Worm (Caenorhabditis elegans): ENCODE data around the gene R02F11.2.

The R02F11.2 gene

DNA sequence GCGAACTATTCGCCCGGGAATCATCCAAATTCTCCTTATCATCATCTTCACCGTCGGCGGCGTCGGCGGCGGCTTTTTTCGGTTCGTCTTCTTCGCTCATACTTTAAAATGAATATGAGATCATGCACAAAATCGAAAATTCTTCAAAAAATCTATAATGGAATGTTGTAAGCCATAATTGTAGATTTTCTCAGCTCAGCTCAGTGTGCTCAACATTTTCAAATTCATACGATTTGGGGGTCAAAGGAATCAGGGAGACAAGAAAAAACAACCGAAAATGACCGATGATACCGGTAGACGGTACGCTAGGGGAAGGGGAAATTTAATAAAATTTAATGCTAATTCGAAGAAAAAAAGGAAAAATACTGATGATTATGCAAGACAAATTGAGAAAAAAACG is 24.2 kb downstream of the R02F11.2 start, which contains the start of gene ccep-97:
ccep-97 (minus strand) TSS at position 101 of the 400 bp plus-strand sequence.
- TF ChIP-seq him-1 (tag; optimal IDR thresholded peaks at IDR 0.05) (no peak), dao-5 (tag; optimal IDR thresholded peaks at IDR 0.05) (no peak), W03F9.2 (tag; optimal IDR thresholded peaks at IDR 0.05) (no peak)

DNA sequence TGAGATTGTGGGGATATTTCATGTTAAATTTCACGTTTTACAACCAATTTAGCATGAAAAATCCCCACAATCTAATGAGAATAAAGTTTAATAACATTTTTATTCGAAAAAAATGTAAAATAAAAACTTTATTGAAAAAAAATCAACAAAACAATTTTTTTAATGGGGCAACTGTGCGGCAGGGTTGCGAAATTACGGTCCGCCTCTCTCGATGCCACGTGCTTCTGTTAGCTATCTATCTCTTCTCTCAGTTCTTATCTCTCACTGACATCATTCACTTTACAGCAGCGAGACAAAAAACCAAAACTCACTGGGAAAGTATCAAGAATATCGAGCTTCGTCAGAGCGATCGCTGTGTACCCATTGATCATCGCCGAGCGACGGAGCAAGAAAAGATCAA is 26.2 kb downstream of the R02F11.2 start:
- TF ChIP-seq him-1 (tag; optimal IDR thresholded peaks at IDR 0.05), result no peak
- TF ChIP-seq dao-5 (tag; optimal IDR thresholded peaks at IDR 0.05), result no peak
- TF ChIP-seq W03F9.2 (tag; optimal IDR thresholded peaks at IDR 0.05), result no peak

DNA sequence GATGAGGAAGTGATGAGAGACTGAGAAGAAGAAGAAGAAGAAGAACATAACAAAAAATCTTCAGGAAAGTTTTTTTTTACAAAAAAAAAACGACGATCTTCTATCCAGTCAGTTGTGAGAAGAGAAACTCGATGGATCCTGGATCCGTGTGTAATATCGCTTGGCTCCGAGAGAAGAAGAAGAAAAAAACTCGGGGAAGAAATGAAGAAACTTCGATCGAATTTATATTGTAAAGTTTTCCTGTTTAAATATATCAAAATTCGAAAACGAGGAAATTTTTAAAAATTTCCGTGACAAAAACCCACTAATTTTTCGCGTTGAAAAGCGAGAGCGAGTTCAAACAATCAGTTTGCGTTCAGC is 28.9 kb downstream of the R02F11.2 start, which contains the start of gene adss-1:
adss-1 (minus strand) TSS at position 101 of the 360 bp plus-strand sequence.
- TF ChIP-seq W03F9.2 (tag; optimal IDR thresholded peaks at IDR 0.05) (no peak), dao-5 (tag; optimal IDR thresholded peaks at IDR 0.05) (no peak), him-1 (tag; optimal IDR thresholded peaks at IDR 0.05) (no peak)

DNA sequence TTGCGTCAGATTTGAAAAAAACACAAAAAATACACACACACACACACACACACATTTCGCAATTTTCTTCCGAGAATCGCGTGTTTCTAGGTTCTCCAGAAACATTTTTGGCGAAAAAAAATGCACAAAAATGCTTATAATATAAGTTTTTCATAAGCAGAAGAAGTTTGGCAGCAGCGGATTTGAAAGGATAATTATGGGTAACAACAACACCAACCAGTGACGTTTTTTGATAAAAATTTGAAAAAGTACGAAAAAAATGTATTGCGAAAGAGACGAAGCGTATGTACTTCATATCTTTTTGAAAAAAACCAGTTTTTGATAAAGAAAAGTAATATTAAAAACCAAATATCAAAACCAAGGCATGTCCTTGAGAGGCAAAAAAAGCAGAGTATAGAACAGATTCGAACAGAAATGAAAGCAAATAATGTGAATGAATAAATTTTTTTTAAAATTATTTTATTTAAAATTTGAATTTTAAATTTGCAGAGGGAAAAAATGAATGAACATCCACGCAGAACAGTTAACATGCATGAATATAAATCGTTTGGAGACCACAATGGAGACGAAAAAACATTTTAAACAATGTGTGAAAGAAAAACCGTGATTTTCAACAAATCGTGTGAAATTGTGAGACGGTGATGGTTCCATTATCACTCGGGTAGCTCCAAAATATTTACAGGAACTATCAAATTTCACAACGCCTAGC is 29.4 kb downstream of the R02F11.2 start:
- TF ChIP-seq dao-5 (tag; optimal IDR thresholded peaks at IDR 0.05) (no peak), W03F9.2 (tag; optimal IDR thresholded peaks at IDR 0.05) (peak; percentile 11), him-1 (tag; optimal IDR thresholded peaks at IDR 0.05) (peak; percentile 0)

DNA sequence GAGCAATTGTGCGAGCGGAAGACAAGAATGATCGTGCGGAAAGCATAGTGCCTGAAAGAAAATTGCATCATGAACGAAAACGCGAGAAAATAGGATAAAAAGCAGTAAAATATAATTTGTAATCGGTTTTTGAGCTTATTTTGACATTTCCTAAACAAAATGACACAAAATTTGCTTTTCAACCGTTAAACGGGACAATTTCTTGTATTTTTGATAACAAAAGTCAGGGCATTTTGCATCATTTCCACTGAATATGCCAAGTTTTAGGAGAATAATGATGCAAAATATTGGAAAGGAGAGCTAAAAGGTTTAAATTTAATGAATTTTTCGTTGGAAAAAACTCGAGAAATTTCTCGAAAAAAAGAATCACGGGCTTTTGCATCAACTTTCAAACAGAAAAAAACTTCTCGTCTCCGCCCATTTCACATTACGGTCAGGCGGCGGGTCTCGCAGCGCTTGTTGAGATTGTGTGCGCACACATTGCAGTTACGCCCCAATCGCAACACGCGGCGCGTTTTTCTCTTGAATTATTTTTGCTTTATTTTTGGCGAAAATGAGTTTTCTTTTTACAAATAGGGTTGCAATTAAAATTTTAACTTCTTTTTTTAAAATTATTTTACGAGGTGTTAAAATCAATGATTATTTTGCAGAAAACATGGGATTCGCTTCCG is 32.4 kb downstream of the R02F11.2 start, which contains the start of the genes hsp-6 and C37H5.5:
hsp-6 (minus strand) TSS at position 51 of the 671 bp plus-strand sequence.
C37H5.5 (plus strand) TSS at position 651 of the 671 bp plus-strand sequence.
- TF ChIP-seq him-1 (tag; optimal IDR thresholded peaks at IDR 0.05) (peak; percentile 14), W03F9.2 (tag; optimal IDR thresholded peaks at IDR 0.05) (peak; percentile 93), dao-5 (tag; optimal IDR thresholded peaks at IDR 0.05) (no peak)

DNA sequence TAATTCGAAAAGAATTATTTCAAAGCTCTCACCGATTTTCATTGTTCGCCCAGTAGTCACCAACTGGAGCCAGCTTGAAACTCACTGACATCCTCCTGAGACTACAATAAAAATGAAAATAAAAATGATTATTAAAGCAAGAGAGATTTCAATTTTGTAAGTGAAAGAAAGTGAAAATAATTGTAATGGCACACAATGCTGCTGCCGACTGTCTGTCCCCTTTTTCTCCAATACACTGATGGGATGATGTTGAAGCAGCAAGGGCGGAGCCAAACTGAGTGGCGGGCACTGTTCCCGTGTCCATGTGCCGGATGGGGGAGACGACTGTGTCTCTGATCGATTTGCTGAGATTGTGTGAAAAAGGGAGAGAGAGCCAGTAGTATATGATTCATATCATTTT is 39.9 kb downstream of the R02F11.2 start, which contains the start of gene C37H5.14:
C37H5.14 (minus strand) TSS at position 101 of the 400 bp plus-strand sequence.
- TF ChIP-seq W03F9.2 (tag; optimal IDR thresholded peaks at IDR 0.05) (no peak), him-1 (tag; optimal IDR thresholded peaks at IDR 0.05) (no peak), dao-5 (tag; optimal IDR thresholded peaks at IDR 0.05) (no peak)

DNA sequence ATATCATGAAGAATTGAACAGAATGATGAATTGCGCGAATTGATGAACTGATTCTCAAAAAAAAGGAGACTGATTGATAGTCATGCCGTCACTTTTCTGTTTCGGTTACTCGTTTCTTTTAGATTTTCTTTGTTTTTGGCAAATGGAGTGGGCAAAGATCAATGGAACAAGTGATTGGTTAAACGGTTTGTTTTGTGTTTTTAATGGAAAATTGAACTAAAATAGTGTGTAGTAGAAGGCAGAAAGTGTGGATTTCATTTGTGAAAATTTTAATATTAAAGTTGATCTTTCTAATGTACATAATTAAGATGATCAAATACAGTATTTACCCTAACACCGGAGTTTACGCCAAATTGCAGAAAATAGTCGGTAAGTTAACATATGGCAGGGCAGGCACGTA is 45.5 kb downstream of the R02F11.2 start, which contains the start of gene nas-9:
nas-9 (minus strand) TSS at position 101 of the 400 bp plus-strand sequence.
- no peak for TF ChIP-seq him-1 (tag; optimal IDR thresholded peaks at IDR 0.05)
- TF ChIP-seq W03F9.2 (tag; optimal IDR thresholded peaks at IDR 0.05), result no peak
- TF ChIP-seq dao-5 (tag; optimal IDR thresholded peaks at IDR 0.05), result no peak

DNA sequence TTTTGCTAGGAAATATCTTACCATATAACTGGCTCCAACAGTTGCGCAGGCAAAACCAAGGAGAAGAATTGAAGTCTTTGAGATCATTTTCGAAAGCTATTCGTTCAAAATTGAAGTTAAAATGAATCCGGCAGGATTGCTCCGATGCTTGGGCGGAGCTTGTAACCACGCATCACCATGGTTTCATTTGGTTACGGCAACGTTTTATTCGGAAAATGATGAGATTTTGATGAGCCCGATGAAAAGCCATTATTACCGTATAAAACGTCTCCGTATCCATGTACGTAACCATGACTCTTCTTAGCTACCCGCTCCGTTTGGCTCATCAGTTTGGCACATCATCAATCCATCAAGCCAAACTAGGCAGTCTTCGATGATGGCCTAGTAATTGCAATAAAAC is 46.8 kb downstream of the R02F11.2 start, which contains the start of gene cwp-1:
cwp-1 (minus strand) TSS at position 101 of the 400 bp plus-strand sequence.
- TF ChIP-seq him-1 (tag; optimal IDR thresholded peaks at IDR 0.05), result no peak
- no peak for TF ChIP-seq dao-5 (tag; optimal IDR thresholded peaks at IDR 0.05)
- no peak for TF ChIP-seq W03F9.2 (tag; optimal IDR thresholded peaks at IDR 0.05)

DNA sequence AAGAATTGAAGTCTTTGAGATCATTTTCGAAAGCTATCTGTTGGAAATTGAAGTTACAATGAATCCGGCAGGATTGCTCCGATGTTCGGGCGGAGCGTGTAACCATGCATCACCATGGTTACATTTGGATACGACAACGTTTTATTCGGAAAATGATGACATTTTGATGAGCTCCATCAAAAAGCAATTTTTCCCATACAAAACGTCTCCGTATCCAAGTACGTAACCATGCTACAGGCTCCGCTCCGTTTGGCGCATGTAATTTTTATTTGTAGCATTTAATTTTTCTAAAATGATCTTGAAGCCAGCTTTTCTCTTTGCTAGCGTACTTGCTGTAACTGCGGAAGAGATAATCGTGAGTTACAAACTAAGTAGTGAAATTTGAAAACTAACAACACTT is 48.1 kb downstream of the R02F11.2 start, which contains the start of the genes cwp-2 and cwp-3:
cwp-2 (minus strand) TSS at position 101 of the 400 bp plus-strand sequence.
cwp-3 (plus strand) TSS at position 293 of the 400 bp plus-strand sequence.
- no peak for TF ChIP-seq dao-5 (tag; optimal IDR thresholded peaks at IDR 0.05)

DNA sequence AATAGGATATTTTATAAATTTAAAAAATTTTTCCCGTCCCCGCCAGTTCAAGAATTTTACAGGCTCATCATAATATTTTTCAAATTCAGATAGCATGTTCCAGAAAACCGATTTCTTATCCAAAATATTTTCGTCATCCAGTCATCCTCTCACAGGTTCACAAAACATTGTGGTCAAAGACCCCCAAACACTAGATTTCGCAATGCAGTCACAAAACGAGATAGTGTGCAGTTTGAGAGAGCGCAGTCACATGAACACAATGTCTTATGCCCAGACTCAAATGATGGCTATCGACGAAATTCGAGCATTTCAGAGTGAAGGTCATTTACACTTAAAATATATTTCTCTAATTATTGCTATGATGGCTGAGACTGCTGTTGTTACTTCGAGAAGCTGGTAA is 50.2 kb downstream of the R02F11.2 start, which contains the start of gene abhd-5.2:
abhd-5.2 (plus strand) TSS at position 95 of the 400 bp plus-strand sequence.
- TF ChIP-seq dao-5 (tag; optimal IDR thresholded peaks at IDR 0.05), result no peak
- TF ChIP-seq him-1 (tag; optimal IDR thresholded peaks at IDR 0.05), result no peak
- peak; percentile 11 for TF ChIP-seq W03F9.2 (tag; optimal IDR thresholded peaks at IDR 0.05)

DNA sequence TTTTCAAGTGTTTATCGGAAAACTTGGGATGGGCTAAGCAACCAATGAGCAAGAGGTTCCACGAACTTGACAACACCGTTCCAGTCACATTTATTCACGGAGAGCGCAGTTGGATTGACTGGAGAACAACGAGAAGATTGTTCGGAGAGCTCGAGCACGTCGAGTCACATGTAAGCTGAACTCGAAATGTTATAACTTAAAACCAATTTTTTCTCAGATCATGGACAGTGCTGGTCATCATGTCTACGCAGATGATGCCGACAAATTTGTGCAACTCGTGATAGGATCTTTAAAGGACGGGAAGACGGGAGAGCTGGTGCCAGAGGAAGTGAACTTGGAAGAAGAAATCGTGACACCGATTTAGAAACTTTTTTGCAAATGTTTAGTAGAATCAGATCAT is 52.1 kb downstream of the R02F11.2 start:
- TF ChIP-seq W03F9.2 (tag; optimal IDR thresholded peaks at IDR 0.05) (no peak), dao-5 (tag; optimal IDR thresholded peaks at IDR 0.05) (no peak), him-1 (tag; optimal IDR thresholded peaks at IDR 0.05) (no peak)

All from whole organism, L4/young adult.